Worm (Caenorhabditis elegans) whole organism, L3 larva: ENCODE data around the gene mig-39.

Experiments used
- egl-27 ChIP-seq: sonication (generic microtip); optimal IDR thresholded peaks from 4 replicates; lab custom pipeline; 2017; ENCODE audit warnings: missing biosample characterization, missing genetic modification reagents, missing genetic modification characterization
- mdl-1 ChIP-seq: fragments of 150-350 bp; optimal IDR thresholded peaks from 2 replicates; lab custom pipeline; 2014; ENCODE audit warnings: missing biosample characterization, missing genetic modification characterization
- nhr-43 ChIP-seq: sonication (generic microtip); optimal IDR thresholded peaks from 2 replicates; lab custom pipeline; 2016; ENCODE audit warnings: mild to moderate bottlenecking, missing genetic modification characterization, missing compliant biosample characterization; ENCODE audit not compliant: poor library complexity, severe bottlenecking
- pqm-1 ChIP-seq: fragments of 150-350 bp; optimal IDR thresholded peaks from 2 replicates; lab custom pipeline; 2017; ENCODE audit warnings: missing biosample characterization, missing genetic modification characterization, inconsistent platforms
- skn-1 ChIP-seq: fragments of 150-350 bp; optimal IDR thresholded peaks from 2 replicates; lab custom pipeline; 2014; ENCODE audit warnings: missing biosample characterization, missing genetic modification characterization

DNA sequence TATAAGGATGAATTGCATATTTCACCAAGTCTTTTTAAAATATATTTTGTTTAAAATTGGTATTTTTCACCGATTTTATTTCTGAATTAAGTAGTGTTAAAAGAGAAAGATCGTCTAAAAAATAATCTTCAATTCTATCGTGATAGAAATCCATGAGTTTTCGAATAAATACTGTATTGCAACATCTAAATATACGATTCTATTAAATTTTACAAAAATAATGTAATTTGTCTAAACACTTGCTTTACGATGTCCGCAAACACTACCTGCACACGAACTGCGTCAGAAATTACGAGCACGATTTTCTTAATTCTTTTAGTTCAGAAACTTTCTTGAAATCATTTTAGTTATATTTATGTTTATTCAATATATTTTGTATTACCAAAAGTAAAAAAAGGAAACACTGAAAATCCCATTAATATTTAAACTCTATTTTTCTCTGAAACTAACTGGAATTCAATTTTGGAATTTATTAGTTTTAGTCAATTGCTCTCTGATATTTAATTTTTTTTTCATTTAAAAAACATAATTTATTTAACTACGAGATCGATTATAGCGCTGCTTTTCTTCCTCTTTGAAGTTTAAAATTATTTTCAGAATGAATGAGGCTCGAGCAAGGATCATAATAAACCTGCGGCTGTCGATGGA lies 17.6 kb upstream of the mig-39 start, which contains the start of gene mrpl-32:
- TF ChIP-seq skn-1 (no peak), nhr-43 (tag; lab: Kevin White, UChicago) (no peak), pqm-1 (tag; lab: Kevin White, UChicago) (no peak), egl-27 (tag; lab: Kevin White, UChicago) (no peak), mdl-1 (tag; lab: Kevin White, UChicago) (no peak)
